Worm (Caenorhabditis elegans): ENCODE measurements around the gene gly-7.
A peak's percentile ranks its signal among the peaks of the same experiment; 100 is the strongest.

The gly-7 gene

DNA sequence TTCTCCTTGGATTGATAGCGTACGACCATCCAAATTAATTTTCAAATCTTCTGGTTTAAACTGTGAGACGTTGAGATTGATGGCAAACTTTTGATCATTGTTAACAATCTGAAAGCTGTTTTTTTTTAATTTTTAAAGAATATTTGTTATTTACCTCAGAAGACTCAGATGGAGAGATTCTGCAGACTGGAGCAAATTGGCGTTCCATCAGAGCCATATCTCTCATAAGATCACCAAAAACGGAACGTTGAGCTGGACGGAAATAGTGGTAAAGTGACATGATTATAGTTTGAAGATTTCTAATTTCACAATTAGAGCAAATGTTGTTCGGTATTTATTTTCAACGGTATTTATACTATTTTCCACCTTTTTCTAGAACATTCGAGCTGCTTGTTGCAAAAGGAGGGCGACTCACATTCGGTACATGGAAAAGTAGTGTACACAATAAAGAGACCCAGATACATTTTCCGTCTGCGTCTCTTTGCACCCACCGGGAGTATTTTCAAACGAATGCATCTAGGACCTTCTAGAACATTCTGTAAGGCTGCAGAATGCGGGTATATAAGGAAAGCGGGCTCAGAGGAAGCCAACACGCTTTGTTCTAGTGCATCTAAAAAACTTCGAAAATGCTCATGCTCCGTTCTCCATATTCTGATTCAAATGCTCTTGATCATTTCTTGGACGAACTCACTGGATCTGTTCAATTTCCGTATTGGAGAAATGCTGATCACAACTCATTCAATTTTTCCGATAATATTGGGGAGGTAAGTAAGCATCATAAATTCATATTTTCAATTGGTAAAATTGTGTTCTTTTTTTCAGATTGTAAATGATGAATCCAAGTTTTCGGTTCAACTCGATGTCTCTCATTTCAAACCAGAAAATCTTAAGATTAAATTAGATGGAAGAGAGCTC is 16.2 kb downstream of the gly-7 start, which contains the start of the genes hsp-16.2 and hsp-16.41 (continued):
- TF ChIP-seq ztf-4 (tag; optimal IDR thresholded peaks at IDR 0.05) (peak; percentile 13), unc-86 (tag; optimal IDR thresholded peaks at IDR 0.05) (peak; percentile 67), ztf-11 (tag; optimal IDR thresholded peaks at IDR 0.05) (peak in 1 of 2 experiments; percentile 48), pax-3 (tag; optimal IDR thresholded peaks at IDR 0.05) (peak; percentile 42), irx-1 (tag; optimal IDR thresholded peaks at IDR 0.05) (no peak), nhr-11 (tag; optimal IDR thresholded peaks at IDR 0.05) (no peak), rnt-1 (tag; optimal IDR thresholded peaks at IDR 0.05) (peak; percentile 29), sup-37 (GFP tag; optimal IDR thresholded peaks at IDR 0.05) (no peak), lsy-2 (tag; optimal IDR thresholded peaks at IDR 0.05) (peak in 1 of 2 experiments; percentile 39), pqm-1 (tag; optimal IDR thresholded peaks at IDR 0.05) (no peak), fos-1 (tag; optimal IDR thresholded peaks at IDR 0.05) (no peak), nhr-71 (tag; optimal IDR thresholded peaks at IDR 0.05) (peak; percentile 79), nhr-85 (tag) (peak; percentile 45), nhr-20 (tag; optimal IDR thresholded peaks at IDR 0.05) (peak; percentile 73), nhr-77 (tag; optimal IDR thresholded peaks at IDR 0.05) (no peak), nhr-19 (GFP tag; conservative IDR thresholded peaks at IDR 0.05) (peak; percentile 55), nhr-47 (tag; optimal IDR thresholded peaks at IDR 0.05) (peak; percentile 60), dpl-1 (GFP tag; optimal IDR thresholded peaks at IDR 0.05) (peak in 2 of 3 experiments; percentile 30 to 50), alr-1 (tag; optimal IDR thresholded peaks at IDR 0.05; ENCODE audit: borderline replicate concordance) (no peak), fkh-4 (tag; optimal IDR thresholded peaks at IDR 0.05; ENCODE audit: borderline replicate concordance) (no peak), sox-4 (tag; optimal IDR thresholded peaks at IDR 0.05) (peak; percentile 24), lin-35 (GFP tag; optimal IDR thresholded peaks at IDR 0.05) (peak; percentile 32 to 57)

DNA sequence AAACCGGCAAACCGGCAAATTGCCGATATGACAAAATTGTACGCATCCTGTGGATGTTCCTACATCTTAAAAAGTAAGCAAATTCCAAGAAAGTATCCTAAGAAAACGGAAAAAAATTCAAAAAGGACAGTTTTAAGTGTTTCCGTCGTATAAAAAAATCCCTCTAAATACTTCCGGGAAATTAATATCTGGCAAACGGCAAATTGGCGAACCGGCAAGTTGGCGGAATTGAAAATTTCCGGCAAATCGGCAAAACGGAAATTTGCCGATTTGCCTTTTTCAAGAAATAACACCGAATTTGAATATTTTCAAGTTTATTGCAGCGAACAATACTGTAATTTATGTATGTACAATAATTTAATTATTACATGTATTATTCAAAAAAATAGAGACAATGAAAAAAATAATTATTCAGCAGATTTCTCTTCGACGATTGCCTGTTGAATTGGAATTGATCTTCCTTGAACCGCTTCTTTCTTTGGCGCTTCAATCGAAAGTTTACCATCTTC is 17.0 kb downstream of the gly-7 start:
- TF ChIP-seq mdl-1 (tag; optimal IDR thresholded peaks at IDR 0.05), result no peak
- peak in 1 of 3 experiments; percentile 5 for TF ChIP-seq dpl-1 (GFP tag; optimal IDR thresholded peaks at IDR 0.05)
- peak; percentile 81 for TF ChIP-seq mep-1 (tag; optimal IDR thresholded peaks at IDR 0.05)
- peak; percentile 59 for TF ChIP-seq skn-1 (tag; optimal IDR thresholded peaks at IDR 0.05)
- TF ChIP-seq C34B4.2 (tag; optimal IDR thresholded peaks at IDR 0.05), result no peak
- no peak for TF ChIP-seq sptf-1 (tag; optimal IDR thresholded peaks at IDR 0.05)

DNA sequence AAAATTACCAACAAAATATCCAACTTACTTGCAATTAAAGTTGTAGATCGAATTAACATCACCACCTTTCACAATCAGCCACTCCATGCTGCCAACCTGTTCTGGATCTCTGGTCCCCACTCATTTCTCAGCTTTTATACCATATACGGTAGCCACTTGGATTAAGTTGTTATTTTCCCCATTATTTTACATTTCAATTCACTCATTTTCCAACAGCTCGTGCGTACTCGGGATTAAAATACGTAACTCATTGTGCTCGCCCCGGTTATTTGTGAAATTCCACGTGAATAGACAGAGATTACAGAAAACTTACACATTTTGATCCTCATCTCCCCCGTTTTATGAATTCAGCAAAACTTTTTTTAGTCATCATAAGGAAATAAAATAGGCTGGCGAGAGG is 18.1 kb downstream of the gly-7 start, which contains the start of gene srt-41:
Gene srt-41 (minus strand): TSS at position 101 of the 400 bp plus-strand sequence.
- TF ChIP-seq efl-3 (GFP tag; optimal IDR thresholded peaks at IDR 0.05), result no peak
- no peak for TF ChIP-seq blmp-1 (tag; optimal IDR thresholded peaks at IDR 0.05)
- no peak for TF ChIP-seq lin-35 (GFP tag; optimal IDR thresholded peaks at IDR 0.05)
- TF ChIP-seq ama-1 (optimal IDR thresholded peaks at IDR 0.05), result no peak
- peak; percentile 14 for TF ChIP-seq pax-3 (tag; optimal IDR thresholded peaks at IDR 0.05)

DNA sequence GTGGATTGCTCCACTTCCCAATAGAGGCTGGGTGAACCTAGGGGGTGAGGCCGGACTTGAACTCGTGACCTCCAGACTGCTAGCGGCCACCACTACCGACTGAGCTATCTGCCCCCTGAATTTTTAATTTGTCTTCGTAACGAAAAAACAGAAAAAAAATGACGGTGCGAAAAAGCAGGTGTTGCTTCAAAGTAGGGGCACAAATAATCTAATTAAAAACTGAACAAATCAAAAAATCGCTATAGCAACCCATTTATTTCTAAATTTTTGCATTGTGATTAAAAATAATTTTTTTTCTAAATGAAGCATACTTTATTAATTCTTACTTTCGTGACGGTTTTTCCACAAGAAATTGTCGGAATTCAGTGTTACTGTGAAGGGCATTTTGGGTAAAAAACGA is 23.2 kb downstream of the gly-7 start, which contains the start of gene F36H9.10:
Gene F36H9.10 (plus strand): TSS at position 301 of the 400 bp plus-strand sequence.
- TF ChIP-seq unc-98 (GFP tag; IDR thresholded peaks at IDR 0.05), result no peak
- TF ChIP-seq nhr-84 (tag; optimal IDR thresholded peaks at IDR 0.05), result no peak
- no peak for TF ChIP-seq mef-2 (tag; optimal IDR thresholded peaks at IDR 0.05)
- TF ChIP-seq tlp-1 (tag; optimal IDR thresholded peaks at IDR 0.05), result no peak
- TF ChIP-seq pag-3 (tag; optimal IDR thresholded peaks at IDR 0.05; ENCODE audit: borderline replicate concordance, insufficient read depth), result no peak
- TF ChIP-seq fkh-8 (tag; optimal IDR thresholded peaks at IDR 0.05), result no peak
- TF ChIP-seq mab-9 (GFP tag; IDR thresholded peaks at IDR 0.05), result no peak
- no peak for TF ChIP-seq mep-1 (tag; optimal IDR thresholded peaks at IDR 0.05)
- no peak for TF ChIP-seq tbx-2 (tag; optimal IDR thresholded peaks at IDR 0.05)
- TF ChIP-seq blmp-1 (tag; optimal IDR thresholded peaks at IDR 0.05), result no peak
- TF ChIP-seq nhr-237 (tag; optimal IDR thresholded peaks at IDR 0.05), result no peak
- TF ChIP-seq nhr-85 (tag), result no peak
- TF ChIP-seq F16B12.6 (tag; optimal IDR thresholded peaks at IDR 0.05), result no peak
- no peak for TF ChIP-seq Y116A8C.19 (tag; optimal IDR thresholded peaks at IDR 0.05; ENCODE audit: borderline replicate concordance)
- TF ChIP-seq nhr-47 (tag; optimal IDR thresholded peaks at IDR 0.05), result no peak
- no peak for TF ChIP-seq ztf-11 (tag; optimal IDR thresholded peaks at IDR 0.05)
- TF ChIP-seq zip-4 (GFP tag; optimal IDR thresholded peaks at IDR 0.05), result no peak
- TF ChIP-seq fos-1 (tag; optimal IDR thresholded peaks at IDR 0.05), result no peak
- no peak for TF ChIP-seq pax-3 (tag; optimal IDR thresholded peaks at IDR 0.05)

Data from whole organism, L1 larva.